Worm (Caenorhabditis elegans): ENCODE results near the gene ifas-1.

Gene ifas-1

DNA sequence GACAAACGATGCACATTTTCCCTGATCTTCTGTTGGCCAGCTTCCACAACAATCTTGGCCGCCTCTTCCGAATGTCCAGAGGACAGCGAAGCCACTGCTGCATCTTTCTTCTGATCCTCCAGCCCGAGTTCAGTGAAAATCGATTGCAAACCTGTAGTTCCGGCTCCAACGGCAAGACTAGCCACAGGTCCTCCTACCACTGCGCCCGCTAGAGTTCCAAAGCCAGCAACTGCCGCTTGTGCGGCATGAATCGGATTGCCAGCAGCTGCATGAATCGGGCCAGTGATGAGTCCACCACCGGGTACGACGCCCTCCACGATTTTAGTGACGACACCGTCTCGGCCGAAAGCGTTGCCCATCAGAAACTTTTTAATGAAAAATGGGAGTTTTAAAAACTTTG, at the start of gene ifas-1:
TSS of gene ifas-1 (minus strand) at position 387 of the 400 bp plus-strand sequence.
- TF ChIP-seq med-1 (GFP tag; optimal IDR thresholded peaks at IDR 0.05; ENCODE audit: insufficient read depth): no peak
- no peak for TF ChIP-seq cog-1 (tag; optimal IDR thresholded peaks at IDR 0.05)

DNA sequence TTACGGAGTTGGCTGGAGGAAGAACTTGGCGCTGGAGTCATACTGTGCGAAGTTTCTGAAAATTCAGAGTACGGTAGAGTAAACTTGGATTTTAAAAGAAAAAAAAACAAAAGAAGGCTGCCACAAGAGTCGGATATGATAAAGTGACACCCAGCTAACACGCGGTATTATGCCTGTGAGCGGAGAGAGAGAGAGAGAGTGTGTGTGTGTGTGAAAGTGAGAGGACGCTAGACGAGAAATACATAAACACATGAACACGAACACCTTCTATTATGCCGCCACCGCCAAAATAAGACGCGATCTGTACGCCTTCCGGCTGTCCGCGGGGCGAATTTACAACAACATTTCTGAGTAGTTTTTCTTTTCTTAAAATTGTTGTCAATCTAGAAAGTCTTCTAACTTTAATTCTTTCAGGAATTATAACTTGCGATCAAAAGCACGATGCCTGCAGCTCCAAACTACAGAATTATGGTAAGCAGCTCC, 48.4 kb upstream of the ifas-1 start, which contains the start of gene F12E12.6:
TSS of gene F12E12.6 (minus strand) at position 51 of the 483 bp plus-strand sequence.
- TF ChIP-seq T22C8.4 (GFP tag; IDR thresholded peaks at IDR 0.05) (no peak), ref-1 (GFP tag; conservative IDR thresholded peaks at IDR 0.05) (no peak), flt-1 (GFP tag; IDR thresholded peaks at IDR 0.05) (no peak), med-1 (GFP tag; optimal IDR thresholded peaks at IDR 0.05; ENCODE audit: insufficient read depth) (no peak), tab-1 (GFP tag; IDR thresholded peaks at IDR 0.05) (no peak), cog-1 (tag; optimal IDR thresholded peaks at IDR 0.05) (no peak), ztf-29 (GFP tag; IDR thresholded peaks at IDR 0.05) (no peak), ztf-23 (GFP tag; IDR thresholded peaks at IDR 0.05) (no peak), klf-2 (GFP tag; conservative IDR thresholded peaks at IDR 0.05) (no peak)

DNA sequence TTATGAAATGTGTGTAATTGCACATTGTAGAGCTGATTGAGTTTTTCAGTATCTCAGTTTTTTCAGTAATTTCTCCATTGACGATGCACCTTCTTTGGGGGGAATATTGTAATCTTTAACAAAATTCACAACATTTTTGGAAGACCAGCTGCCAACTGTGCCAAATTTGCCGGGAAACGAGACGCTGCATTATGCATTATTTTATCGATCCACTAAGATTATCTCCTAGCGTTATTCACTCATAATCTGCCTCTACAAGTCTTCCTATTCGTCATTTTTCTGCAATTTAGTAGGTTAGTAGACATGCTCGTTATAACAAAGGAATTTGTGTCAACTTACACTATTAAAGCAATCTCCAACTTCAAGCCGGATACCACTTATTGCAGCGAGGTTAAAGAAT, 43.2 kb upstream of the ifas-1 start, which contains the start of the genes sdz-12 and bath-31:
TSS of gene sdz-12 (minus strand) at position 101 of the 400 bp plus-strand sequence.
TSS of gene bath-31 (plus strand) at position 251 of the 400 bp plus-strand sequence.
- TF ChIP-seq T22C8.4 (GFP tag; IDR thresholded peaks at IDR 0.05): no peak

DNA sequence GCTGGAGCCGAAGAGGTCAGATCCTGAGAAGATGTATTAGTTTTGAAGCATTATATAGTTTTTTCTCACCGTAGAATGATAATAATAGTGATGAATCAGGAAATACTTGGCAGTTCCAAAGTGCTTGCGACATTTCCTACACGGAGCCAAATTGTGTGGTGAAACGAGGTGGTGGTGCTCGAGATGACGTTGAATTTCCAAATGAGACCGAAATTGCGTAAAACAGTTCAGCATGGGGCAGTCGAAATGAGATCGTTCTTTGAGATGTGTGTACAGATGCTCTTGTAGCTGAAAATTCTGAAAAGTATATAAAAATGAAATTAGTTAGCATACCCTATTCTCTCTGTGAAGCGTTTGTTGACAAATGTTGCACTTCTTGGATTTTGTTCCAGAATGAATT, 39.5 kb upstream of the ifas-1 start, which contains the start of gene C46E10.8:
TSS of gene C46E10.8 (minus strand) at position 101 of the 400 bp plus-strand sequence.
- no peak for TF ChIP-seq ztf-23 (GFP tag; IDR thresholded peaks at IDR 0.05)
- no peak for TF ChIP-seq ref-1 (GFP tag; conservative IDR thresholded peaks at IDR 0.05)
- no peak for TF ChIP-seq ztf-29 (GFP tag; IDR thresholded peaks at IDR 0.05)
- TF ChIP-seq flt-1 (GFP tag; IDR thresholded peaks at IDR 0.05): no peak
- no peak for TF ChIP-seq T22C8.4 (GFP tag; IDR thresholded peaks at IDR 0.05)
- no peak for TF ChIP-seq klf-2 (GFP tag; conservative IDR thresholded peaks at IDR 0.05)
- no peak for TF ChIP-seq tab-1 (GFP tag; IDR thresholded peaks at IDR 0.05)
- TF ChIP-seq med-1 (GFP tag; optimal IDR thresholded peaks at IDR 0.05; ENCODE audit: insufficient read depth): no peak
- TF ChIP-seq cog-1 (tag; optimal IDR thresholded peaks at IDR 0.05): no peak

DNA sequence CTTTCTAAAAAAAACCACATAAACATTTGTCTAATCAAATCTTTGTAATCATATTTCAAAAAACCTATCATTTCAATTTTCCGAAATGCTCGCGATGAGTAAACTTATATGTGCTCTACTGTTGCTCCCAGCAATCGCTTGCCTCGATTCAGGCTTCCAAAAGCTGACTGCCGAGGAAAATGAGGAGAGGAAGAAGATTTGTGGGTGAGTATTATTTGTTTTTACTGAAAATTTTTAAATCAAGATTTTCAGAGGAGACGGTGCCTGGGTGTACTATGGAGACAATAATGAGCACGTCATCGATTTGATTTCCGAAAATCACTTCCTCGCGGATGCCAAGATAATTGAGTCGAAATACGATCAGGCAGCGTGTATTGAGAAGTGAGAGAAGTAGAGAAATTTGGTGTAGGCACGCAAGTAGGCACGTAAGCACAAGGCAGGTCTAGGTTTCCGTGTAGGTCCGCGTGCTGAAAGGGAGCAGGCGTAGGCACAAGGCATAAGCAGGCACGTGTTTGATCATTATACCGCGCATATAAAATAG, 35.7 kb upstream of the ifas-1 start, which contains the start of gene C46E10.1:
TSS of gene C46E10.1 (plus strand) at position 51 of the 541 bp plus-strand sequence.
- TF ChIP-seq ref-1 (GFP tag; conservative IDR thresholded peaks at IDR 0.05) (no peak), ztf-29 (GFP tag; IDR thresholded peaks at IDR 0.05) (no peak)

DNA sequence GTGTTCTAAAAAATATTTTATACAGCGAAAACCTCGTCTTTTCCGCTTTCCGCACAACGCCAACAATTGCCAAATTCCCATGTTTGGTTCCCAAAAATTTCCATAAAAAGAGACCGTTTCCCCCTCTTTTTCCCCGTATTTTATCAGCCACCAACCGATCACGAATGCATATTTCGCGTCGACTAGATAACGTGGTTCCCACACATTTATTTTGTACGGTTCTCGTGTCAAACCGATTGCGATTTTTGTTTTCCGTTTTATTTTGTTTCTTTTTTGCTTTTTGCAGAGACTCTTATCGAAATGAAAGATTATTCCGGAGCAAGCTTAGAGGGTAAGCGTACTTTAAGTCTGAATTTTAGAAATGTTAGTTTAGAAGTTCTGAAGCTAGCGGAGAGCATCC, 32.5 kb upstream of the ifas-1 start, which contains the start of gene C46E10.3:
TSS of gene C46E10.3 (plus strand) at position 301 of the 400 bp plus-strand sequence.
- TF ChIP-seq ztf-29 (GFP tag; IDR thresholded peaks at IDR 0.05) (no peak), T22C8.4 (GFP tag; IDR thresholded peaks at IDR 0.05) (no peak), ztf-23 (GFP tag; IDR thresholded peaks at IDR 0.05) (no peak), klf-2 (GFP tag; conservative IDR thresholded peaks at IDR 0.05) (no peak), med-1 (GFP tag; optimal IDR thresholded peaks at IDR 0.05; ENCODE audit: insufficient read depth) (no peak), flt-1 (GFP tag; IDR thresholded peaks at IDR 0.05) (no peak), cog-1 (tag; optimal IDR thresholded peaks at IDR 0.05) (no peak), ref-1 (GFP tag; conservative IDR thresholded peaks at IDR 0.05) (no peak), tab-1 (GFP tag; IDR thresholded peaks at IDR 0.05) (no peak)

DNA sequence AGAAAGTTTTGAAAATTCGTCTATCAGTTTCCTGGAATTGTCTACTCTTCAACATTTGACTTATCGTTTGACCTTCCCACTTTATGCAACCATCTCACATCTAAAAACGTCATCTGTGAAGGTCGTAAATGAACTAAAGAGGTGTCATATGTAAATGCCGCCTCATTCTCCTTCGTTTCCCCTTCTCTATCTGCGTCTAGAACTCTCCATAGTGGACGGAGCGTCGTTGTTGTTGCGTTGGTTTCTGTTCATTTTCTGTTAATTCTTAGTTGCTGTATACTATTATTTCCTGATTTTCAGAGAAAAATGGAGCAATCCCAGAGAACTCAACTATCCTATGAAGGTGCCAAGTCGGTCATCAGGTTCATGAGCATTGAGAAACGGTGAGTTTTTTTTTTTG, 28.4 kb upstream of the ifas-1 start, which contains the start of gene fbxc-52:
TSS of gene fbxc-52 (plus strand) at position 301 of the 400 bp plus-strand sequence.
- TF ChIP-seq klf-2 (GFP tag; conservative IDR thresholded peaks at IDR 0.05) (no peak), med-1 (GFP tag; optimal IDR thresholded peaks at IDR 0.05; ENCODE audit: insufficient read depth) (no peak), ztf-23 (GFP tag; IDR thresholded peaks at IDR 0.05) (no peak), ztf-29 (GFP tag; IDR thresholded peaks at IDR 0.05) (no peak), flt-1 (GFP tag; IDR thresholded peaks at IDR 0.05) (no peak), T22C8.4 (GFP tag; IDR thresholded peaks at IDR 0.05) (no peak), tab-1 (GFP tag; IDR thresholded peaks at IDR 0.05) (no peak), cog-1 (tag; optimal IDR thresholded peaks at IDR 0.05) (no peak), ref-1 (GFP tag; conservative IDR thresholded peaks at IDR 0.05) (no peak)

DNA sequence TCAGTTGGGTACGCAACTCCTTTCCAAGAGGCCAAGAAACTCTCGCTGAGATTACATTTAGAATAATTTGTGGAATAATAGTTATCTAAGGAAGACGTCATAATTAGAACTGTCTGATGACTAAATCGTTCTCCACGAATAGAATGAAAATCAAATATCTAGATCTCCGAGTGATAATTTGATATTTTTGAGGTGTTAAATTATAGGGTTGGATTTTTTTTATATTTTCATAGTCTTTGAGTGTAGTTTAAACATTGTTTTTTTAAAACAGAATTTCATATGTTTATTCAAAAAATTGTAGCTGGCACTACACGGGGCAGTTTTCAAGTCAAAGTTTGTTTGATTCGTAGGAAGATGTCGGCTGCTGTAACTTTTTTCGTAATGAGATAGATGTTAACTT, 27.9 kb upstream of the ifas-1 start, which contains the start of gene srh-99:
TSS of gene srh-99 (minus strand) at position 101 of the 400 bp plus-strand sequence.
- TF ChIP-seq med-1 (GFP tag; optimal IDR thresholded peaks at IDR 0.05; ENCODE audit: insufficient read depth) (no peak), ztf-29 (GFP tag; IDR thresholded peaks at IDR 0.05) (no peak), flt-1 (GFP tag; IDR thresholded peaks at IDR 0.05) (no peak), klf-2 (GFP tag; conservative IDR thresholded peaks at IDR 0.05) (no peak), T22C8.4 (GFP tag; IDR thresholded peaks at IDR 0.05) (no peak), ztf-23 (GFP tag; IDR thresholded peaks at IDR 0.05) (no peak), tab-1 (GFP tag; IDR thresholded peaks at IDR 0.05) (no peak), ref-1 (GFP tag; conservative IDR thresholded peaks at IDR 0.05) (no peak), cog-1 (tag; optimal IDR thresholded peaks at IDR 0.05) (no peak)

DNA sequence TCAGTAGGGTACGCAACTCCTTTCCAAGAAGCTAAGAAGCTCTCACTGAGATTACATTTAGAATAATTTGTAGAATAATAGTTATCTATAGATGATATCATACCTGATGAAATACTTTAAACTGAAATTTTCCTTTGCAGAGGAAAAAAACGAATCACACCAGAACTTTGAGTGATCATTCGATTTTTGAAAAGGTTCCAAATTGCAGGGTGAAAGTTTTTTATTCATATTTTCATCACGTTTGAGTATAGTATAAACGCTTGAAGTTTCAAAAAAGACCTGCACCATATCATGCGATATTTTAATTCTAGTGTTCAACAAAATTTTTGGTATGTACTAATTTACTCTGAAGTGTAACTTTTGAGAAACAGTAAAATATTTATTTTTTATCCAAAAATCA, 26.1 kb upstream of the ifas-1 start, which contains the start of gene srh-100:
TSS of gene srh-100 (minus strand) at position 101 of the 400 bp plus-strand sequence.
- TF ChIP-seq cog-1 (tag; optimal IDR thresholded peaks at IDR 0.05) (no peak), flt-1 (GFP tag; IDR thresholded peaks at IDR 0.05) (no peak), med-1 (GFP tag; optimal IDR thresholded peaks at IDR 0.05; ENCODE audit: insufficient read depth) (no peak), klf-2 (GFP tag; conservative IDR thresholded peaks at IDR 0.05) (no peak), tab-1 (GFP tag; IDR thresholded peaks at IDR 0.05) (no peak), T22C8.4 (GFP tag; IDR thresholded peaks at IDR 0.05) (no peak), ztf-23 (GFP tag; IDR thresholded peaks at IDR 0.05) (no peak), ztf-29 (GFP tag; IDR thresholded peaks at IDR 0.05) (no peak), ref-1 (GFP tag; conservative IDR thresholded peaks at IDR 0.05) (no peak)

DNA sequence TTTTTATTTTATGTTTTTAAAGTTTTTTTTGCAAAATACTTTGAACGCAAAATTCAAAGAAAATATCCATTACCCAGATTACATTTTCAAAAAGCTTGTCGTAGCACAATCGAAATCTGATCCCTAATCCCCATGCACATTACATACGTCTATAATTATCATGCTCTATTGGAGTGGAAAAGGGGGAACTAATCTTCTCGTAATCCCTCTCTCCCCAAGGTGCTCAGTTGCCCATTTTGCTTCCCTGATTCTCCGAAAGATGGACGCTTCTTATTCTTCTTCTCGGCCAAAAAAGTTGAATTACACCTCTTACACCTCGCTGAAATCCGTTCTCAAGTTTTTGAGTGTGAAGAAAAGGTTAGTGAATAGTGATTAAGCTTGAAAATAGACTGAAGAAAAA, 22.5 kb upstream of the ifas-1 start, which contains the start of gene fbxc-53:
TSS of gene fbxc-53 (plus strand) at position 245 of the 400 bp plus-strand sequence.
- TF ChIP-seq ztf-29 (GFP tag; IDR thresholded peaks at IDR 0.05) (no peak), cog-1 (tag; optimal IDR thresholded peaks at IDR 0.05) (no peak), T22C8.4 (GFP tag; IDR thresholded peaks at IDR 0.05) (no peak), ztf-23 (GFP tag; IDR thresholded peaks at IDR 0.05) (no peak), tab-1 (GFP tag; IDR thresholded peaks at IDR 0.05) (no peak), klf-2 (GFP tag; conservative IDR thresholded peaks at IDR 0.05) (no peak), ref-1 (GFP tag; conservative IDR thresholded peaks at IDR 0.05) (no peak), flt-1 (GFP tag; IDR thresholded peaks at IDR 0.05) (no peak), med-1 (GFP tag; optimal IDR thresholded peaks at IDR 0.05; ENCODE audit: insufficient read depth) (no peak)

All from whole organism, midembryonic.